Worm (Caenorhabditis elegans): ENCODE data around the gene sri-66.

- no peak for TF ChIP-seq ztf-23 (GFP tag; IDR thresholded peaks at IDR 0.05)
- no peak for TF ChIP-seq ztf-29 (GFP tag; IDR thresholded peaks at IDR 0.05)
- TF ChIP-seq T22C8.4 (GFP tag; IDR thresholded peaks at IDR 0.05): no peak
- TF ChIP-seq flt-1 (GFP tag; IDR thresholded peaks at IDR 0.05): no peak
- no peak for TF ChIP-seq ref-1 (GFP tag; conservative IDR thresholded peaks at IDR 0.05)
- TF ChIP-seq klf-2 (GFP tag; conservative IDR thresholded peaks at IDR 0.05): no peak
These were observed 24.2 kb upstream of the sri-66 start, which contains the start of gene srz-94 for ce11 chrV:17035850-17036249.

Data from whole organism, midembryonic.